Fruit fly (Drosophila melanogaster) whole organism, embryonic: ENCODE measurements around the gene amn.
A peak's percentile ranks its signal among the peaks of the same experiment; 100 is the strongest.

Experiments used
- ATbp ChIP-seq: fragments of 200-800 bp; sonication (Bioruptor generic); optimal IDR thresholded peaks from 2 replicates; lab custom pipeline; 2017; ENCODE audit warnings: missing biosample characterization, mild to moderate bottlenecking, missing genetic modification characterization, missing genetic modification reagents
- CG11398 ChIP-seq: fragments of 200-800 bp; sonication (Bioruptor generic); optimal IDR thresholded peaks from 2 replicates; lab custom pipeline; 2016; ENCODE audit warnings: missing biosample characterization, missing genetic modification characterization
- CG15073 ChIP-seq: fragments of 200-800 bp; sonication (Bioruptor generic); optimal IDR thresholded peaks from 2 replicates; lab custom pipeline; 2016; ENCODE audit warnings: missing biosample characterization, missing genetic modification characterization
- CG17359 ChIP-seq: fragments of 200-800 bp; sonication (Bioruptor generic); optimal IDR thresholded peaks from 3 replicates; lab custom pipeline; 2018; ENCODE audit warnings: missing biosample characterization, mild to moderate bottlenecking, missing genetic modification characterization, moderate library complexity
- CG2199 ChIP-seq: fragments of 200-800 bp; sonication (Bioruptor generic); IDR thresholded peaks from 3 replicates; pipeline ENCODE4 v1.3.6; 2022; ENCODE audit warnings: missing biosample characterization, missing genetic modification characterization
- CG32772 ChIP-seq: fragments of 200-800 bp; sonication (Bioruptor generic); IDR thresholded peaks from 2 replicates; pipeline ENCODE4 v1.3.6; 2022; ENCODE audit warnings: missing biosample characterization, missing genetic modification characterization
- CG3838 ChIP-seq: fragments of 200-800 bp; sonication (Bioruptor generic); optimal IDR thresholded peaks from 3 replicates; lab custom pipeline; 2016; ENCODE audit warnings: missing biosample characterization, missing genetic modification characterization
- CG5180 ChIP-seq: fragments of 200-800 bp; sonication (Bioruptor generic); optimal IDR thresholded peaks from 3 replicates; lab custom pipeline; 2017; ENCODE audit warnings: missing biosample characterization, missing genetic modification characterization, mild to moderate bottlenecking, moderate library complexity, missing genetic modification reagents
- CG5245 ChIP-seq: fragments of 200-800 bp; sonication (Bioruptor generic); optimal IDR thresholded peaks from 3 replicates; lab custom pipeline; 2016; ENCODE audit warnings: missing biosample characterization, missing genetic modification characterization
- CG6689 ChIP-seq: fragments of 200-800 bp; sonication (Bioruptor generic); IDR thresholded peaks from 2 replicates; pipeline ENCODE4 v1.3.6; 2022; ENCODE audit warnings: missing biosample characterization, missing genetic modification characterization
- CG8944 ChIP-seq: fragments of 200-800 bp; sonication (Bioruptor generic); optimal IDR thresholded peaks from 3 replicates; lab custom pipeline; 2016; ENCODE audit warnings: missing biosample characterization, missing genetic modification characterization
- H15 ChIP-seq: fragments of 200-800 bp; sonication (Bioruptor generic); IDR thresholded peaks from 3 replicates; pipeline ENCODE4 v1.3.6; 2022; ENCODE audit warnings: missing biosample characterization, missing genetic modification characterization
- PHDP ChIP-seq: fragments of 200-800 bp; sonication (Bioruptor generic); optimal IDR thresholded peaks from 3 replicates; lab custom pipeline; 2018; ENCODE audit warnings: missing biosample characterization, mild to moderate bottlenecking, missing genetic modification characterization, moderate library complexity
- Xbp1 ChIP-seq: fragments of 200-800 bp; sonication (Bioruptor generic); optimal IDR thresholded peaks from 3 replicates; lab custom pipeline; 2016; ENCODE audit warnings: missing biosample characterization, mild to moderate bottlenecking, missing genetic modification characterization
- Xrp1 ChIP-seq: fragments of 200-800 bp; sonication (Bioruptor generic); IDR thresholded peaks from 2 replicates; pipeline ENCODE4 v1.3.6; 2022; ENCODE audit warnings: missing biosample characterization, missing genetic modification characterization
- ac ChIP-seq: fragments of 200-800 bp; sonication (Bioruptor generic); optimal IDR thresholded peaks from 3 replicates; lab custom pipeline; 2017; ENCODE audit warnings: missing biosample characterization, mild to moderate bottlenecking, missing genetic modification characterization
- aop ChIP-seq: fragments of 200-800 bp; sonication (Bioruptor generic); IDR thresholded peaks from 2 replicates; pipeline ENCODE4 v1.3.6; 2022; ENCODE audit warnings: missing biosample characterization, missing genetic modification characterization
- crol ChIP-seq: fragments of 200-800 bp; sonication (Bioruptor generic); IDR thresholded peaks from 2 replicates; pipeline ENCODE4 v1.3.6; 2022; ENCODE audit warnings: missing biosample characterization, missing genetic modification characterization
- dan ChIP-seq: fragments of 200-800 bp; sonication (Bioruptor generic); IDR thresholded peaks from 2 replicates; pipeline ENCODE4 v1.3.6; 2022; ENCODE audit warnings: missing biosample characterization, missing genetic modification characterization
- dati ChIP-seq: fragments of 200-800 bp; sonication (Bioruptor generic); IDR thresholded peaks from 2 replicates; pipeline ENCODE4 v1.3.6; 2022; ENCODE audit warnings: missing biosample characterization, missing genetic modification characterization
- fru ChIP-seq: fragments of >200 bp; optimal IDR thresholded peaks from 2 replicates; lab custom pipeline; 2017
- grau ChIP-seq: fragments of 200-800 bp; optimal IDR thresholded peaks from 3 replicates; lab custom pipeline; 2019; ENCODE audit warnings: missing biosample characterization, mild to moderate bottlenecking, missing genetic modification characterization, moderate library complexity
- h ChIP-seq: fragments of >200 bp; optimal IDR thresholded peaks from 2 replicates; lab custom pipeline; 2017
- hbn ChIP-seq: fragments of 200-800 bp; sonication (Bioruptor generic); IDR thresholded peaks from 2 replicates; pipeline ENCODE4 v1.3.6; 2022; ENCODE audit warnings: missing biosample characterization, missing genetic modification characterization; ENCODE audit not compliant: partially characterized antibody
- jigr1 ChIP-seq: fragments of 200-800 bp; sonication (Bioruptor generic); IDR thresholded peaks from 3 replicates; pipeline ENCODE4 v1.3.6; 2022; ENCODE audit warnings: missing biosample characterization, missing genetic modification characterization
- maf-S ChIP-seq: fragments of 200-800 bp; sonication (Bioruptor generic); optimal IDR thresholded peaks from 2 replicates; lab custom pipeline; 2016; ENCODE audit warnings: missing biosample characterization, missing genetic modification characterization
- pzg ChIP-seq: fragments of 200-800 bp; sonication (Bioruptor generic); optimal IDR thresholded peaks from 3 replicates; lab custom pipeline; 2018; ENCODE audit warnings: missing biosample characterization, mild to moderate bottlenecking, missing genetic modification characterization, moderate library complexity
- run ChIP-seq: fragments of 200-800 bp; sonication (Bioruptor generic); optimal IDR thresholded peaks from 3 replicates; lab custom pipeline; 2018; ENCODE audit warnings: missing biosample characterization, mild to moderate bottlenecking, missing genetic modification characterization
- twi ChIP-seq: fragments of 200-800 bp; optimal IDR thresholded peaks from 2 replicates; lab custom pipeline; 2019; ENCODE audit warnings: missing biosample characterization, mild to moderate bottlenecking, missing genetic modification characterization, moderate library complexity

Gene amn

DNA sequence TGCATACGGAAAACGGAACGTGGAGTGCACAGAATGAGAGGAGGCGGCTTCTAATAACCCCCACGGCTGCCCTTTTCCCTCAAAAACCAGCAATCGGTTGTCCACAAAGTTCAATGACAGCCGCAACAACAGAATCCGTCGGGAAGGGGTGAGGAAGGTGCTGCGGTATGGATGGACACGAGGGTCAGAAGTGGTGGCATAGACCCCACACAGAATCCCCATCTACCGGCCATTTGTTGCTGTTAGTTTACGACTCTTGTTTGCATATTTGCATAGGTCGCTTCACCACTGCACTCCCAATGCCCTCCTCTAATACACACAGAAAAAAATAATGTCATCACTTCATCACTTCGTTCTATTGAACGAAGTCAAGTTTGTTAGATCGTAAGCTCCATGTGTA, 50.8 kb downstream of the amn start (continued):
- TF ChIP-seq twi (tag; lab: Kevin White, UChicago) (no peak), CG5245 (GFP tag; lab: Kevin White, UChicago) (no peak), ATbp (GFP tag; lab: Kevin White, UChicago) (peak; percentile 38), Xbp1 (GFP tag; lab: Kevin White, UChicago) (no peak), aop (no peak), hbn (GFP tag; lab: Robert Waterston, UW) (no peak), dan (GFP tag; lab: Robert Waterston, UW) (no peak), CG15073 (GFP tag; lab: Kevin White, UChicago) (no peak), crol (GFP tag; lab: Robert Waterston, UW) (peak; percentile 57), jigr1 (GFP tag; lab: Robert Waterston, UW) (no peak), H15 (GFP tag; lab: Robert Waterston, UW) (no peak), CG32772 (GFP tag; lab: Robert Waterston, UW) (no peak), dati (GFP tag; lab: Robert Waterston, UW) (no peak), ac (peak; percentile 27), grau (tag; lab: Kevin White, UChicago) (no peak), CG17359 (no peak), CG5180 (GFP tag; lab: Kevin White, UChicago) (no peak), Xrp1 (GFP tag; lab: Robert Waterston, UW) (no peak), CG8944 (peak; percentile 17), CG11398 (GFP tag; lab: Kevin White, UChicago) (peak; percentile 17), h (lab: Kevin White, UChicago) (no peak), pzg (GFP tag; lab: Kevin White, UChicago) (no peak), run (tag; lab: Kevin White, UChicago) (no peak), CG3838 (GFP tag; lab: Kevin White, UChicago) (no peak), fru (lab: Kevin White, UChicago) (no peak), CG2199 (no peak), CG6689 (no peak), maf-S (GFP tag; lab: Kevin White, UChicago) (no peak), PHDP (no peak)
